Worm (Caenorhabditis elegans) whole organism, L3 larva: Measurements from ENCODE around the gene srw-107.

Source experiments
- mdl-1 ChIP-seq: fragments of 150-350 bp; optimal IDR thresholded peaks from 2 replicates; lab custom pipeline; 2014; ENCODE audit warnings: missing biosample characterization, missing genetic modification characterization
- nfya-1 ChIP-seq: sonication (generic microtip); optimal IDR thresholded peaks from 2 replicates; lab custom pipeline; 2017; ENCODE audit warnings: missing genetic modification characterization, mild to moderate bottlenecking, missing compliant biosample characterization, antibody characterized with exemption, moderate library complexity; ENCODE audit not compliant: insufficient read depth
- nhr-25 ChIP-seq: sonication (generic microtip); optimal IDR thresholded peaks from 2 replicates; lab custom pipeline; 2017; ENCODE audit warnings: missing biosample characterization, missing genetic modification characterization
- nhr-76 ChIP-seq: fragments of 150-350 bp; sonication (generic microtip); optimal IDR thresholded peaks from 5 replicates; lab custom pipeline; 2014; ENCODE audit warnings: missing biosample characterization, missing genetic modification characterization
- sea-2 ChIP-seq: fragments of 150-350 bp; sonication (generic microtip); optimal IDR thresholded peaks from 4 replicates; lab custom pipeline; 2014; ENCODE audit warnings: missing biosample characterization, missing genetic modification reagents, missing genetic modification characterization
- skn-1 ChIP-seq: fragments of 150-350 bp; optimal IDR thresholded peaks from 2 replicates; lab custom pipeline; 2014; ENCODE audit warnings: missing biosample characterization, missing genetic modification characterization
- unc-62 ChIP-seq: fragments of 150-350 bp; sonication (generic microtip); optimal IDR thresholded peaks from 4 replicates; lab custom pipeline; 2014; ENCODE audit warnings: missing biosample characterization, missing genetic modification reagents, missing genetic modification characterization
- zag-1 ChIP-seq: fragments of 150-350 bp; optimal IDR thresholded peaks from 2 replicates; lab custom pipeline; 2014; ENCODE audit warnings: missing biosample characterization, missing genetic modification characterization
- ztf-11 ChIP-seq: fragments of 150-350 bp; optimal IDR thresholded peaks from 2 replicates; lab custom pipeline; 2014; ENCODE audit warnings: missing biosample characterization, missing genetic modification characterization

DNA sequence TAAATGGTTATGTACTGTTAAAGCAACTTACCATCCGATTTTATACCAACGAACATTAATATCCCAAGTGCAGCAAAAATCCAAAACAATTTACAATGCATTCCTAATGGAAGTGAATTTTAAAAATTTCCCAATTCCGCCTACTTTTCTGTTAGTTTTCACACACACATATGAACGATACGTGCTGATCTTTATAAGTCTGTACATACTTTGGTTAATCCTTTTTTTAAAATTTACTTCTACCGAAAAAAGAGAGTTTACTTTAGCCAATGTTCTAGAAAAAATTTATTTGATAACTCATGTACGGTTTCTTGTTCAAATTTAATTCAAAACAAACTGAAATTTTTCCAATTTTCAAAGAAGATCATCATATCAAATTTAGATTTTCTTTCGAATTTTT, 3.6 kb upstream of the srw-107 start, which contains the start of gene R11G11.16:
- TF ChIP-seq sea-2 (GFP tag; lab: Kevin White, UChicago): no peak
- no peak for TF ChIP-seq skn-1 (tag; lab: Kevin White, UChicago)
- TF ChIP-seq nfya-1 (tag; lab: Kevin White, UChicago): no peak
- no peak for TF ChIP-seq nhr-76 (tag; lab: Kevin White, UChicago)
- no peak for TF ChIP-seq ztf-11
- TF ChIP-seq nhr-25 (tag; lab: Kevin White, UChicago): no peak
- TF ChIP-seq zag-1 (tag; lab: Kevin White, UChicago): no peak
- TF ChIP-seq unc-62: no peak
- TF ChIP-seq mdl-1: no peak
